Fruit fly (Drosophila melanogaster) whole organism, wandering third instar larva: ENCODE results near the gene CG14273.
A peak's percentile ranks its signal among the peaks of the same experiment; 100 is the strongest.

Source experiments
- CG32264 ChIP-seq: fragments of 200-800 bp; sonication (Bioruptor generic); optimal IDR thresholded peaks from 2 replicates; lab custom pipeline; 2016; ENCODE audit warnings: missing biosample characterization, missing genetic modification characterization
- CG9705 ChIP-seq: fragments of 200-800 bp; sonication (Bioruptor generic); optimal IDR thresholded peaks from 2 replicates; lab custom pipeline; 2018; ENCODE audit warnings: missing biosample characterization, mild to moderate bottlenecking, missing genetic modification characterization
- CrebA ChIP-seq: fragments of 200-800 bp; sonication (Bioruptor generic); optimal IDR thresholded peaks from 2 replicates; lab custom pipeline; 2016; ENCODE audit warnings: missing biosample characterization, mild to moderate bottlenecking, missing genetic modification characterization, borderline replicate concordance
- Dfd ChIP-seq: fragments of >200 bp; optimal IDR thresholded peaks from 2 replicates; lab custom pipeline; 2017; ENCODE audit warnings: missing biosample characterization, missing genetic modification characterization
- Dif ChIP-seq: fragments of 200-275, 200-300 bp; sonication (Bioruptor generic); optimal IDR thresholded peaks from 2 replicates; lab custom pipeline; 2018; ENCODE audit warnings: missing biosample characterization, missing genetic modification characterization; ENCODE audit not compliant: partially characterized antibody
- GATAd ChIP-seq: sonication (Bioruptor generic); optimal IDR thresholded peaks from 2 replicates; lab custom pipeline; 2016; ENCODE audit warnings: missing biosample characterization, missing genetic modification characterization
- HLH106 ChIP-seq: fragments of 200-800 bp; optimal IDR thresholded peaks from 3 replicates; lab custom pipeline; 2019; ENCODE audit warnings: missing biosample characterization, mild to moderate bottlenecking, missing genetic modification characterization, moderate library complexity
- Hnf4 ChIP-seq: fragments of 200-800 bp; sonication (Bioruptor generic); optimal IDR thresholded peaks from 2 replicates; lab custom pipeline; 2016; ENCODE audit warnings: missing biosample characterization, mild to moderate bottlenecking, missing genetic modification characterization
- Hr78 ChIP-seq: fragments of >200 bp; optimal IDR thresholded peaks from 2 replicates; lab custom pipeline; 2017; ENCODE audit warnings: missing biosample characterization, missing genetic modification characterization
- Hr83 ChIP-seq: fragments of 200-300 bp; sonication (Bioruptor generic); optimal IDR thresholded peaks from 2 replicates; lab custom pipeline; 2016; ENCODE audit warnings: missing biosample characterization, mild to moderate bottlenecking, missing genetic modification characterization, moderate library complexity; ENCODE audit not compliant: poor library complexity, severe bottlenecking
- Jra ChIP-seq: sonication (Bioruptor generic); optimal IDR thresholded peaks from 2 replicates; lab custom pipeline; 2016; ENCODE audit warnings: missing biosample characterization, missing genetic modification characterization
- Mio ChIP-seq: sonication (Bioruptor generic); optimal IDR thresholded peaks from 2 replicates; lab custom pipeline; 2016; ENCODE audit warnings: missing biosample characterization, missing genetic modification characterization
- N ChIP-seq: fragments of >200 bp; optimal IDR thresholded peaks from 2 replicates; lab custom pipeline; 2018; ENCODE audit warnings: missing biosample characterization, missing external identifiers, missing genetic modification characterization
- OdsH ChIP-seq: fragments of 200-800 bp; sonication (Bioruptor generic); optimal IDR thresholded peaks from 2 replicates; lab custom pipeline; 2016; ENCODE audit warnings: missing biosample characterization, mild to moderate bottlenecking, missing genetic modification characterization
- Rel ChIP-seq, 2 experiments: fragments of 200-800 bp; sonication (Bioruptor generic) in 1 of 2; optimal IDR thresholded peaks; 2 replicates in 1 of 2; 3 replicates in 1 of 2; lab custom pipeline; 2016 to 2019; ENCODE audit warnings: mild to moderate bottlenecking in 2 of 2, missing biosample characterization in 2 of 2, missing genetic modification characterization in 2 of 2, moderate library complexity in 1 of 2
- Sp1 ChIP-seq: fragments of 200-800 bp; sonication (Bioruptor generic); optimal IDR thresholded peaks from 3 replicates; lab custom pipeline; 2019; ENCODE audit warnings: missing biosample characterization, mild to moderate bottlenecking, missing genetic modification characterization, moderate library complexity
- Vsx2 ChIP-seq: fragments of 200-300, 225-300 bp; sonication (Bioruptor generic); optimal IDR thresholded peaks from 2 replicates; lab custom pipeline; 2018; ENCODE audit warnings: missing biosample characterization, missing genetic modification characterization; ENCODE audit not compliant: partially characterized antibody
- br ChIP-seq: fragments of 200-800 bp; sonication (Bioruptor generic); optimal IDR thresholded peaks from 2 replicates; lab custom pipeline; 2016; ENCODE audit warnings: missing biosample characterization, missing genetic modification characterization
- brk ChIP-seq: fragments of 200-800 bp; sonication (Bioruptor generic); optimal IDR thresholded peaks from 2 replicates; lab custom pipeline; 2016; ENCODE audit warnings: missing biosample characterization, mild to moderate bottlenecking, missing genetic modification characterization
- dl ChIP-seq, 2 experiments: fragments of 175-275, 200-275 bp in 1 of 2; fragments of 200-275 bp in 1 of 2; sonication (Bioruptor generic); optimal IDR thresholded peaks; lab custom pipeline; 2018; ENCODE audit warnings: mild to moderate bottlenecking in 2 of 2, missing biosample characterization in 2 of 2, missing genetic modification characterization in 2 of 2, moderate library complexity in 2 of 2; ENCODE audit not compliant: partially characterized antibody in 2 of 2, insufficient read depth in 1 of 2
- dmrt93B ChIP-seq: fragments of 200-800 bp; sonication (Bioruptor generic); optimal IDR thresholded peaks from 2 replicates; lab custom pipeline; 2018; ENCODE audit warnings: missing biosample characterization, mild to moderate bottlenecking, missing genetic modification characterization
- dsf ChIP-seq: sonication (Bioruptor generic); optimal IDR thresholded peaks from 2 replicates; lab custom pipeline; 2016; ENCODE audit warnings: missing biosample characterization, missing genetic modification characterization, borderline replicate concordance
- ey ChIP-seq: fragments of 200-800 bp; sonication (Bioruptor generic); optimal IDR thresholded peaks from 2 replicates; lab custom pipeline; 2016; ENCODE audit warnings: missing biosample characterization, missing genetic modification characterization
- foxo ChIP-seq, 2 experiments: fragments of 200-800 bp; sonication (Bioruptor generic); optimal IDR thresholded peaks; 2 replicates in 1 of 2; 3 replicates in 1 of 2; lab custom pipeline; 2016 to 2017; ENCODE audit warnings: missing biosample characterization in 2 of 2, missing genetic modification characterization in 2 of 2
- fru ChIP-seq: fragments of 200-800 bp; sonication (Bioruptor generic); optimal IDR thresholded peaks from 3 replicates; lab custom pipeline; 2016; ENCODE audit warnings: missing biosample characterization, mild to moderate bottlenecking, missing genetic modification characterization
- h ChIP-seq: fragments of 200-800 bp; sonication (Bioruptor generic); optimal IDR thresholded peaks from 3 replicates; lab custom pipeline; 2016; ENCODE audit warnings: missing biosample characterization, mild to moderate bottlenecking, missing genetic modification characterization
- jim ChIP-seq: fragments of 175-275, 200-325 bp; sonication (Bioruptor generic); optimal IDR thresholded peaks from 2 replicates; lab custom pipeline; 2016; ENCODE audit warnings: missing biosample characterization, mild to moderate bottlenecking, missing genetic modification characterization
- lola ChIP-seq: fragments of >200 bp; optimal IDR thresholded peaks from 2 replicates; lab custom pipeline; 2017; ENCODE audit warnings: missing biosample characterization, missing genetic modification characterization
- pan ChIP-seq: fragments of >200 bp; optimal IDR thresholded peaks from 2 replicates; lab custom pipeline; 2017
- psq ChIP-seq: fragments of 200-800 bp; sonication (Bioruptor generic); optimal IDR thresholded peaks from 3 replicates; lab custom pipeline; 2017; ENCODE audit warnings: missing biosample characterization, mild to moderate bottlenecking, missing genetic modification characterization, moderate library complexity
- rgr ChIP-seq: fragments of 200-800 bp; sonication (Bioruptor generic); optimal IDR thresholded peaks from 3 replicates; lab custom pipeline; 2016; ENCODE audit warnings: missing biosample characterization, mild to moderate bottlenecking, missing genetic modification characterization
- sage ChIP-seq: fragments of 200-800 bp; sonication (Bioruptor generic); optimal IDR thresholded peaks from 2 replicates; lab custom pipeline; 2016; ENCODE audit warnings: missing biosample characterization, mild to moderate bottlenecking, missing genetic modification characterization
- sv ChIP-seq: fragments of 200-800 bp; sonication (Bioruptor generic); optimal IDR thresholded peaks from 3 replicates; lab custom pipeline; 2016; ENCODE audit warnings: missing biosample characterization, missing genetic modification characterization
- tai ChIP-seq: sonication (Bioruptor generic); optimal IDR thresholded peaks from 2 replicates; lab custom pipeline; 2016; ENCODE audit warnings: missing biosample characterization, missing genetic modification characterization
- usp ChIP-seq: fragments of >200 bp; optimal IDR thresholded peaks from 2 replicates; lab custom pipeline; 2017; ENCODE audit warnings: missing biosample characterization, missing genetic modification characterization
- woc ChIP-seq: sonication (Bioruptor generic); optimal IDR thresholded peaks from 2 replicates; lab custom pipeline; 2016; ENCODE audit warnings: missing biosample characterization, mild to moderate bottlenecking, missing genetic modification characterization

The CG14273 gene

DNA sequence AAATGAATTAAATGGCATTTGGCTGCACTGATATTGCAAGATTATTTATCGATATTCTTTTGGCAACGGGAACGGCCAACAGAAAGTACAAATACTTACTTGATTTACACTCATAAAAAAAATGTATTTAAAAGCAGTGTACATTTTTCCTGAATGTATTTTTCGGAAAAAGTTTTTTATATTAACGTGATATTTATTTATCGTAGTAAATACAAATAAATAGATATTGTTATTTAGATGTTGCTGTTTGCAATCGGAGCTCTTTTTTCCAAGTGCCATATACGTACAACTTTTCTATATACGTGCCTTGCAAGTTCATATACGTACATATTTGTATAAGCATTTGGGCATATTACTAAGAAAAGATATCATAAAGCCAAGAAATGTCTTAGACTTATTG lies 8.8 kb downstream of the CG14273 start:
- TF ChIP-seq CG9705 (GFP tag; lab: Kevin White, UChicago) (no peak), h (GFP tag; lab: Kevin White, UChicago) (peak; percentile 65), fru (peak; percentile 29), HLH106 (tag; lab: Kevin White, UChicago) (peak; percentile 60), Vsx2 (GFP tag; lab: Kevin White, UChicago) (no peak), psq (GFP tag; lab: Kevin White, UChicago) (peak; percentile 36), foxo (GFP tag; optimal IDR thresholded peaks at IDR 0.05; lab: Kevin White, UChicago) (peak in 1 of 2 experiments; percentile 71), sv (no peak), rgr (GFP tag; lab: Kevin White, UChicago) (peak; percentile 44), jim (GFP tag; lab: Kevin White, UChicago) (no peak), OdsH (GFP tag; lab: Kevin White, UChicago) (peak; percentile 26), Rel (GFP tag; optimal IDR thresholded peaks at IDR 0.05; lab: Kevin White, UChicago) (no peak), Rel (tag; optimal IDR thresholded peaks at IDR 0.05; lab: Kevin White, UChicago) (no peak), dmrt93B (GFP tag; lab: Kevin White, UChicago) (peak; percentile 5)
- TF ChIP-seq, all 38 proteins: peak for 8

DNA sequence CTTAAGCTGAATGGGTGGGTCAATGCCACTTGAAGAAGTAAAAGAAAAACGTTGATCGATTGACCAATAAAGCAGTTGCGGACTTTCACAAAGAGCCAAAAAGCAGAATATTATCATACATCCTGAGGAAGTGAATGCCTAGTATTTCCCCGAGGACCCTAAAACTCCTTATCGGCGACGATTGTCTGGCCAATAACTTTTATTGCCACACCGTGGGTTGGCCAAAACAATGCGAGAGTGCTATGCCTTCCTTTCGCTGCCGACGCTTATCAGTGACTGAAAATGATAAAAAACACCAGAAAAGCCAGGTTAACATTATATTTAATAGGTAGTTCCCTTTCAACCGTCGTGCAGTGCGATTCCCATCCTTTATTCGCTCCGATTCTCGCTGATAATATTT lies 9.4 kb downstream of the CG14273 start, which contains the start of gene Mur29B:
Mur29B (plus strand) TSS at position 324 of the 400 bp plus-strand sequence.
- TF ChIP-seq Hr83 (GFP tag; lab: Kevin White, UChicago) (peak; percentile 29), GATAd (GFP tag; lab: Kevin White, UChicago) (no peak), CrebA (peak; percentile 22), dmrt93B (GFP tag; lab: Kevin White, UChicago) (no peak), Dif (no peak), Rel (GFP tag; optimal IDR thresholded peaks at IDR 0.05; lab: Kevin White, UChicago) (no peak), Rel (tag; optimal IDR thresholded peaks at IDR 0.05; lab: Kevin White, UChicago) (peak; percentile 92), br (GFP tag; lab: Kevin White, UChicago) (peak; percentile 2), brk (GFP tag; lab: Kevin White, UChicago) (no peak)
- TF ChIP-seq, all 38 proteins: peak for 4

DNA sequence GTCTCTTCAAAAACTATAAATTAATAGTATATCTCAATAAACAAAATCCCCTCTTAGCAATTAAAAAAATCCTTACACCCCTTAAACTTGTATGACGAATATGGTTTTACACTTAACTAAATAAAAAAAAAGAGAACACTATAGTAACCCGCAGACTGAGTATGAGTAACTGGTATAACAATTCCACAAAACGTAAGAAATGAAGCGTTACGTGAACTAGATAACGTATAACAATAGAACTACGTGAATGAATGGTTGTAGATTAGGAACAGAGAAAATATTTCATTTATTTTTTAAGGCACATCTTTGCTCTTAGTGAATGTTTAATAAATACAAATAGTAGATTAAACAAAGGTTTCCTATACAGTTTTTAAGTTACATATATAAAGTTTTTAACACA lies 12.9 kb downstream of the CG14273 start:
- TF ChIP-seq Hr83 (GFP tag; lab: Kevin White, UChicago) = no peak
- TF ChIP-seq Hr78 = no peak
- TF ChIP-seq dsf (GFP tag; lab: Kevin White, UChicago) = no peak
- TF ChIP-seq CrebA = no peak
- TF ChIP-seq Mio = no peak
- no peak for TF ChIP-seq ey (GFP tag; lab: Kevin White, UChicago)
- no peak for TF ChIP-seq pan (lab: Kevin White, UChicago)
- TF ChIP-seq rgr (GFP tag; lab: Kevin White, UChicago) = no peak
- TF ChIP-seq fru = no peak
- no peak for TF ChIP-seq tai
- TF ChIP-seq sage (GFP tag; lab: Kevin White, UChicago) = no peak
- no peak for TF ChIP-seq foxo (GFP tag; optimal IDR thresholded peaks at IDR 0.05; lab: Kevin White, UChicago)
- TF ChIP-seq lola (GFP tag; lab: Kevin White, UChicago) = no peak
- TF ChIP-seq br (GFP tag; lab: Kevin White, UChicago) = no peak

DNA sequence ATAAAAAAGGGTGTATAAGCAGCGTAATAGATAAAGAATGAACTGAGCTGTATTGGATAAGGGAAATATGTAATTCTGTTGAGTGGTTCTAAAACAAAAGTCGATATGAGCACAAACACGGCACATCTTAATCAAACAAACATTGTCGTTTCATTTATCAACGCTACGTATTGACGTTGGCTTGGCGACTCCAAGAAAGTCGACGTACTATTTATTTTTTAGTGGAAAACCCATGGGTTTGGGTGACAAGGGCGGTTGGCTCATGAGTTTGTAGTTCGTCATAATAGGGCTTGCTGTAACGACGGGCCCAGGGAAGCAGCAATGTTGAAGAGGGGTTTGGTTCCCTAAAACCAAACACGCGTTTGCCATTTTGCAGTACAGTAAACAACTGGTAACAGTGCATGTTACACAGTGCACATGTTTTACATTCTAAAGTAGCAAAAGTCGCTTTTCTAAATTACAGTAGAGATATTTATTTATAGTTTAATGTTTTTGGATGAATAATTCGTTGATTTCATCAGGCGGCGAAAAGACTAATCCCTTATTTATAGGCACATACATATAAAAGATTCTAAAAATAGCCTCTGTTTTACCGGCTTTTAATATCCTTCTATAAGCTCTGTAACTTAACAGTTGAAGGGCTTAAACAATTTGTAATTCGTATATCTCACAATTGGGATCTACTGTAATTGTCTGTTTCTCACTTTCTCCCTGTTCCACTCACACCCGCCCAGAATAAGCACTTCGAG lies 18.9 kb downstream of the CG14273 start:
- TF ChIP-seq tai = no peak
- TF ChIP-seq CG9705 (GFP tag; lab: Kevin White, UChicago) = peak; percentile 7
- peak; percentile 1 for TF ChIP-seq Hnf4 (GFP tag; lab: Kevin White, UChicago)
- TF ChIP-seq pan (lab: Kevin White, UChicago) = no peak
- no peak for TF ChIP-seq GATAd (GFP tag; lab: Kevin White, UChicago)
- no peak for TF ChIP-seq Dif
- TF ChIP-seq ey (GFP tag; lab: Kevin White, UChicago) = peak; percentile 64
- TF ChIP-seq Rel (GFP tag; optimal IDR thresholded peaks at IDR 0.05; lab: Kevin White, UChicago) = no peak
- TF ChIP-seq Rel (tag; optimal IDR thresholded peaks at IDR 0.05; lab: Kevin White, UChicago) = no peak
- no peak for TF ChIP-seq brk (GFP tag; lab: Kevin White, UChicago)
- peak; percentile 46 for TF ChIP-seq br (GFP tag; lab: Kevin White, UChicago)
- TF ChIP-seq OdsH (GFP tag; lab: Kevin White, UChicago) = peak; percentile 36
- peak; percentile 35 for TF ChIP-seq woc (GFP tag; lab: Kevin White, UChicago)
- TF ChIP-seq Vsx2 (GFP tag; lab: Kevin White, UChicago) = no peak
- TF ChIP-seq Hr83 (GFP tag; lab: Kevin White, UChicago) = no peak
- TF ChIP-seq sage (GFP tag; lab: Kevin White, UChicago) = no peak
- no peak for TF ChIP-seq Dfd (GFP tag; lab: Kevin White, UChicago)
- TF ChIP-seq HLH106 (tag; lab: Kevin White, UChicago) = peak; percentile 59
- TF ChIP-seq psq (GFP tag; lab: Kevin White, UChicago) = peak; percentile 59
- peak; percentile 17 for TF ChIP-seq rgr (GFP tag; lab: Kevin White, UChicago)
- no peak for TF ChIP-seq usp (GFP tag; lab: Kevin White, UChicago)
- no peak for TF ChIP-seq dl (GFP tag; optimal IDR thresholded peaks at IDR 0.05; lab: Kevin White, UChicago; ENCODE audit: insufficient read depth in 1 of 2, partially characterized antibody in 2 of 2)
- TF ChIP-seq Hr78 = no peak
- peak; percentile 75 for TF ChIP-seq fru
- TF ChIP-seq foxo (GFP tag; optimal IDR thresholded peaks at IDR 0.05; lab: Kevin White, UChicago) = peak in 1 of 2 experiments; percentile 49
- no peak for TF ChIP-seq CrebA
- no peak for TF ChIP-seq jim (GFP tag; lab: Kevin White, UChicago)
- TF ChIP-seq Mio = no peak
- no peak for TF ChIP-seq N (GFP tag; lab: Kevin White, UChicago)
- peak; percentile 33 for TF ChIP-seq Sp1 (GFP tag; lab: Kevin White, UChicago)
- no peak for TF ChIP-seq CG32264 (GFP tag; lab: Kevin White, UChicago)
- TF ChIP-seq h (GFP tag; lab: Kevin White, UChicago) = peak; percentile 70
- no peak for TF ChIP-seq lola (GFP tag; lab: Kevin White, UChicago)
- no peak for TF ChIP-seq Jra (GFP tag; lab: Kevin White, UChicago)
